Worm (Caenorhabditis elegans) whole organism, L1 larva: ENCODE results near the gene C47E12.2.
A peak's percentile ranks its signal among the peaks of the same experiment; 100 is the strongest.

Experiments
- C04F5.9 ChIP-seq: sonication (generic microtip); optimal IDR thresholded peaks from 2 replicates; lab custom pipeline; 2016; ENCODE audit warnings: missing genetic modification characterization, missing compliant biosample characterization
- C16A3.4 ChIP-seq: fragments of 150-350 bp; optimal IDR thresholded peaks from 2 replicates; lab custom pipeline; 2014; ENCODE audit warnings: missing biosample characterization, missing genetic modification characterization
- Y116A8C.19 ChIP-seq: sonication (generic microtip); optimal IDR thresholded peaks from 2 replicates; lab custom pipeline; 2016; ENCODE audit warnings: missing compliant biosample characterization, missing genetic modification characterization, borderline replicate concordance
- blmp-1 ChIP-seq: fragments of 150-350 bp; optimal IDR thresholded peaks from 2 replicates; lab custom pipeline; 2014; ENCODE audit warnings: missing biosample characterization, missing genetic modification characterization
- ceh-90 ChIP-seq: sonication (generic microtip); optimal IDR thresholded peaks from 2 replicates; lab custom pipeline; 2016; ENCODE audit warnings: missing genetic modification characterization, missing compliant biosample characterization
- dpl-1 ChIP-seq, 3 experiments: fragments of 150-350 bp in 2 of 3; sonication (generic microtip) in 1 of 3; optimal IDR thresholded peaks; 2 replicates each; lab custom pipeline; 2014 to 2017; ENCODE audit warnings: missing biosample characterization in 3 of 3, missing genetic modification characterization in 3 of 3, missing genetic modification reagents in 3 of 3
- efl-1 ChIP-seq, 4 experiments: fragments of 150-350 bp; optimal IDR thresholded peaks in 3 of 4; peaks in 1 of 4; 1 replicate in 1 of 4; 2 replicates in 3 of 4; lab custom pipeline; 2014; ENCODE audit warnings: missing biosample characterization in 2 of 4, missing genetic modification characterization in 2 of 4, missing genetic modification reagents in 2 of 4
- efl-3 ChIP-seq: fragments of 200-800 bp; sonication (Bioruptor generic); optimal IDR thresholded peaks from 2 replicates; lab custom pipeline; 2018; ENCODE audit warnings: mild to moderate bottlenecking, missing genetic modification characterization, missing compliant biosample characterization
- egl-13 ChIP-seq: sonication (generic microtip); optimal IDR thresholded peaks from 2 replicates; lab custom pipeline; 2016; ENCODE audit warnings: missing genotype, missing genetic modification reagents, missing genetic modification characterization, missing compliant biosample characterization
- egl-27 ChIP-seq, 2 experiments: fragments of 150-350 bp in 1 of 2; sonication (generic microtip); optimal IDR thresholded peaks; 3 replicates each; lab custom pipeline; 2017 to 2018; ENCODE audit warnings: missing biosample characterization in 2 of 2, missing genetic modification characterization in 2 of 2, missing genetic modification reagents in 2 of 2
- hpl-2 ChIP-seq: fragments of 150-350 bp; optimal IDR thresholded peaks from 2 replicates; lab custom pipeline; 2014; ENCODE audit warnings: missing biosample characterization, missing genetic modification reagents, missing genetic modification characterization
- irx-1 ChIP-seq: sonication (generic microtip); optimal IDR thresholded peaks from 2 replicates; lab custom pipeline; 2016; ENCODE audit warnings: missing genetic modification characterization, missing compliant biosample characterization
- jun-1 ChIP-seq: fragments of 150-350 bp; optimal IDR thresholded peaks from 2 replicates; lab custom pipeline; 2014; ENCODE audit warnings: missing biosample characterization, missing genetic modification reagents, missing genetic modification characterization
- lin-14 ChIP-seq: fragments of 200-800 bp; sonication (Bioruptor generic); optimal IDR thresholded peaks from 2 replicates; lab custom pipeline; 2018; ENCODE audit warnings: mild to moderate bottlenecking, missing genetic modification characterization, moderate library complexity, missing compliant biosample characterization
- mef-2 ChIP-seq: fragments of 150-350 bp; optimal IDR thresholded peaks from 2 replicates; lab custom pipeline; 2014; ENCODE audit warnings: missing biosample characterization, missing genetic modification characterization
- nhr-11 ChIP-seq: fragments of 150-350 bp; optimal IDR thresholded peaks from 2 replicates; lab custom pipeline; 2014; ENCODE audit warnings: missing biosample characterization, missing genetic modification characterization
- nhr-12 ChIP-seq: sonication (generic microtip); optimal IDR thresholded peaks from 2 replicates; lab custom pipeline; 2017; ENCODE audit warnings: missing biosample characterization, missing genetic modification characterization
- nhr-20 ChIP-seq: sonication (generic microtip); optimal IDR thresholded peaks from 2 replicates; lab custom pipeline; 2016; ENCODE audit warnings: mild to moderate bottlenecking, missing genetic modification characterization, missing compliant biosample characterization
- nhr-84 ChIP-seq: sonication (generic microtip); optimal IDR thresholded peaks from 2 replicates; lab custom pipeline; 2017; ENCODE audit warnings: missing biosample characterization, missing genetic modification characterization
- nhr-90 ChIP-seq: sonication (generic microtip); optimal IDR thresholded peaks from 2 replicates; lab custom pipeline; 2016; ENCODE audit warnings: mild to moderate bottlenecking, missing genetic modification characterization, missing compliant biosample characterization; ENCODE audit not compliant: poor library complexity
- pag-3 ChIP-seq: sonication (generic microtip); optimal IDR thresholded peaks from 2 replicates; lab custom pipeline; 2017; ENCODE audit warnings: missing genetic modification characterization, mild to moderate bottlenecking, missing compliant biosample characterization, antibody characterized with exemption, borderline replicate concordance; ENCODE audit not compliant: insufficient read depth
- pqm-1 ChIP-seq: sonication (generic microtip); optimal IDR thresholded peaks from 3 replicates; lab custom pipeline; 2017; ENCODE audit warnings: missing biosample characterization, missing genetic modification characterization
- rnt-1 ChIP-seq: sonication (generic microtip); optimal IDR thresholded peaks from 2 replicates; lab custom pipeline; 2016; ENCODE audit warnings: mild to moderate bottlenecking, missing genetic modification characterization, moderate library complexity, missing compliant biosample characterization
- skn-1 ChIP-seq: fragments of 150-350 bp; optimal IDR thresholded peaks from 2 replicates; lab custom pipeline; 2014; ENCODE audit warnings: missing biosample characterization, missing genetic modification characterization
- sox-4 ChIP-seq: sonication (generic microtip); optimal IDR thresholded peaks from 2 replicates; lab custom pipeline; 2016; ENCODE audit warnings: missing genetic modification characterization, missing compliant biosample characterization
- tbx-2 ChIP-seq: sonication (generic microtip); optimal IDR thresholded peaks from 2 replicates; lab custom pipeline; 2016; ENCODE audit warnings: missing genetic modification characterization, missing compliant biosample characterization
- tlp-1 ChIP-seq: fragments of 150-350 bp; optimal IDR thresholded peaks from 2 replicates; lab custom pipeline; 2014; ENCODE audit warnings: missing biosample characterization, missing genetic modification characterization
- unc-62 ChIP-seq: fragments of 150-350 bp; optimal IDR thresholded peaks from 2 replicates; lab custom pipeline; 2014; ENCODE audit warnings: missing biosample characterization, missing genetic modification reagents, missing genetic modification characterization
- unc-98 ChIP-seq: fragments of 200-800 bp; sonication (Bioruptor generic); IDR thresholded peaks from 2 replicates; pipeline ENCODE4 v1.3.6; 2022; ENCODE audit warnings: missing genetic modification characterization, missing compliant biosample characterization
- vab-15 ChIP-seq: sonication (generic microtip); optimal IDR thresholded peaks from 2 replicates; lab custom pipeline; 2017; ENCODE audit warnings: missing genotype, mild to moderate bottlenecking, missing genetic modification characterization, missing compliant biosample characterization
- xbp-1 ChIP-seq: sonication (generic microtip); optimal IDR thresholded peaks from 2 replicates; lab custom pipeline; 2016; ENCODE audit warnings: missing genetic modification characterization, missing compliant biosample characterization
- zip-4 ChIP-seq: fragments of 200-800 bp; sonication (Bioruptor generic); optimal IDR thresholded peaks from 2 replicates; lab custom pipeline; 2018; ENCODE audit warnings: mild to moderate bottlenecking, missing genetic modification characterization, moderate library complexity, missing compliant biosample characterization

The C47E12.2 gene

ce11 chrIV:9982226-9982794 lies 21.0 kb downstream of the C47E12.2 start, which contains the start of gene rrp-1 (continued):
- TF ChIP-seq nhr-84 (tag; lab: Kevin White, UChicago) (no peak), C16A3.4 (tag; lab: Kevin White, UChicago) (no peak), tlp-1 (tag; lab: Kevin White, UChicago) (no peak), dpl-1 (GFP tag; optimal IDR thresholded peaks at IDR 0.05; lab: Kevin White, UChicago) (peak in 1 of 3 experiments; percentile 30), blmp-1 (tag; lab: Kevin White, UChicago) (no peak), nhr-90 (no peak), ceh-90 (no peak), nhr-20 (tag; lab: Kevin White, UChicago) (no peak), efl-1 (optimal IDR thresholded peaks at IDR 0.05; lab: Kevin White, UChicago) (peak; percentile 3 to 29), efl-1 (GFP tag; optimal IDR thresholded peaks at IDR 0.05 in 1 of 2; lab: Kevin White, UChicago) (no peak), egl-13 (no peak), nhr-12 (tag; lab: Kevin White, UChicago) (no peak), tbx-2 (tag; lab: Kevin White, UChicago) (no peak)
- TF ChIP-seq, all 84 proteins: peak for 4

DNA sequence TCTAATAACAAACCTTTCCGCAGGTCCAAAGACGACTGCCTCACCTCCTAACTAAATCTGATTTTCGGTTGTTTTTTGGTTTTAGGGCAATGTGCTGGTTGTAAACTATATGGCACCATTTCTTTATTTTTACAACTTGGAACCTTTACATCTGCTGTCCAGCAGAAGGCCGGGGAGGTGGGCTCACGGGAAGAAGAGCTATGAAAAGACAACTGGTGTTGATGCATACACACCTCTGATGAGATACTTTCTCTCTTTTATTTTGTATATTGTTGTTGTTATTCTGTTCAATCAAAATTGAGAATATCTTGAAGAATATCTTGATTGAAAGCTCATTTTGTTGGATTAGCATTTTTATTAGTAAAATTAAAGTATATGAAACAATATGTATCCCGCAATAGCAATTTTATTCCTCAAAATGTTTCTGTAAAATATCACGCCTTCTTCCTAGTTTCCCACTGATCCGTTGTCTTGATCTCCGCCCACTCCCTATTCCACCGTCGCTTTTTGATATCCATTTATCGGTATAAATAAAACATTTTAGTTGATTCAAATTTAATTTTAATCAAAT lies 25.6 kb downstream of the C47E12.2 start, which contains the start of gene dhp-2:
TSS of gene dhp-2 (plus strand) at position 521 of the 571 bp plus-strand sequence.
- TF ChIP-seq ceh-90 = no peak
- peak; percentile 13 for TF ChIP-seq rnt-1
- TF ChIP-seq nhr-12 (tag; lab: Kevin White, UChicago) = no peak
- TF ChIP-seq tlp-1 (tag; lab: Kevin White, UChicago) = no peak
- no peak for TF ChIP-seq unc-62
- TF ChIP-seq Y116A8C.19 (tag; lab: Kevin White, UChicago) = no peak
- peak; percentile 35 for TF ChIP-seq lin-14 (GFP tag; lab: Kevin White, UChicago)
- no peak for TF ChIP-seq efl-3 (GFP tag; lab: Kevin White, UChicago)

DNA sequence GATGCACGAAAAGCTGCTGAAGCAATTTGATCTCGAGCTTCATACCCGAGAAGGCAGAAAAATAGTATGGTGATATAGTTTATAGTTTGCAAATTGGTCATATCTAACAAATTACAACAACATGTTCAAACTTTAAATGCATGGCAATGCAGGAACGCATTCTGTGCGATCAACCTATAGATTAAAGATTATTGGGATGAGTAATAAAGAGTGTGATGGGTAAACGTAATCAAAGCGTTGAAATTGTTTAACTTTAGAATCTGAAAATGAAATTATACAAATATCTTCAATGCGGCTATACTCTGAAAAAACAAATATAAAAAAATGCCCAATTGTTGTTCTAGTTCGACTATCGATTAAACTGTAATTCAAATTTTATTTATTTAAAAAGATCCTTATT lies 27.0 kb downstream of the C47E12.2 start, which contains the start of gene C47E12.14:
TSS of gene C47E12.14 (minus strand) at position 101 of the 400 bp plus-strand sequence.
- TF ChIP-seq efl-3 (GFP tag; lab: Kevin White, UChicago) (no peak), unc-98 (GFP tag; lab: Robert Waterston, UW) (no peak), irx-1 (tag; lab: Kevin White, UChicago) (no peak), hpl-2 (GFP tag; lab: Kevin White, UChicago) (no peak), lin-14 (GFP tag; lab: Kevin White, UChicago) (no peak), vab-15 (tag; lab: Kevin White, UChicago) (no peak), skn-1 (no peak), C04F5.9 (tag; lab: Kevin White, UChicago) (no peak), rnt-1 (no peak), egl-27 (tag; optimal IDR thresholded peaks at IDR 0.05; lab: Kevin White, UChicago) (no peak)

ce11 chrIV:9974392-9974791 lies 28.9 kb downstream of the C47E12.2 start, which contains the start of gene C47E12.9:
Gene C47E12.9, plus strand, starts transcription at chrIV:9974692.
- TF ChIP-seq ceh-90 (no peak), zip-4 (GFP tag; lab: Kevin White, UChicago) (no peak), pqm-1 (tag; lab: Kevin White, UChicago) (no peak), dpl-1 (GFP tag; optimal IDR thresholded peaks at IDR 0.05; lab: Kevin White, UChicago) (no peak), mef-2 (tag; lab: Kevin White, UChicago) (no peak)

ce11 chrIV:9972629-9973028 lies 30.7 kb downstream of the C47E12.2 start, which contains the start of the genes C47E12.12 and C47E12.10:
Gene C47E12.12, minus strand, starts transcription at chrIV:9972729.
Gene C47E12.10, plus strand, starts transcription at chrIV:9972800.
- no peak for TF ChIP-seq jun-1
- no peak for TF ChIP-seq pag-3 (tag; lab: Kevin White, UChicago)
- TF ChIP-seq xbp-1 (tag; lab: Kevin White, UChicago) = no peak
- no peak for TF ChIP-seq sox-4 (tag; lab: Kevin White, UChicago)
- TF ChIP-seq nhr-11 (tag; lab: Kevin White, UChicago) = no peak
- TF ChIP-seq tbx-2 (tag; lab: Kevin White, UChicago) = no peak
